Comparison of ENCODE assay signal across 1 fruit fly cellular context in genomic region chr2L:20148368-20148767, dm6.
TF ChIP-seq lines count a peak whose summit lies in the region.

No protein-coding gene starts in this region.

TF ChIP-seq in whole organism, embryonic, 481 proteins besides CTCF, POLR2A, EP300 and RAD21 (continued from another document and continues in another):
- TF ChIP-seq chm (GFP tag; IDR thresholded peaks at IDR 0.05; lab: Robert Waterston, UW), result peak; percentile 19
- TF ChIP-seq CG15011 (GFP tag; optimal IDR thresholded peaks at IDR 0.05; lab: Kevin White, UChicago), result no peak
- TF ChIP-seq Ets65A (GFP tag; lab: Kevin White, UChicago), result peak; percentile 81
- 0 out of 2 replicates have a peak, but pooled peaks have one; percentile 10 for TF ChIP-seq Adf1 (GFP tag; IDR thresholded peaks at IDR 0.05; lab: Robert Waterston, UW)
- peak; percentile 97 for TF ChIP-seq Neu2 (GFP tag; optimal IDR thresholded peaks at IDR 0.05; lab: Kevin White, UChicago; ENCODE audit: borderline replicate concordance)
- TF ChIP-seq CG12391 (tag; optimal IDR thresholded peaks at IDR 0.05; lab: Kevin White, UChicago), result no peak
- TF ChIP-seq CG7963 (GFP tag; IDR thresholded peaks at IDR 0.05; lab: Robert Waterston, UW; ENCODE audit: partially characterized antibody), result 0 out of 3 replicates have a peak, but pooled peaks have one; percentile 37
- no peak for TF ChIP-seq Bteb2 (GFP tag; optimal IDR thresholded peaks at IDR 0.05; lab: Kevin White, UChicago)
- TF ChIP-seq CG6791 (GFP tag; IDR thresholded peaks at IDR 0.05; lab: Robert Waterston, UW; ENCODE audit: partially characterized antibody), result peak; percentile 79
- TF ChIP-seq ci (GFP tag; IDR thresholded peaks at IDR 0.05; lab: Robert Waterston, UW), result peak; percentile 76
- peak; percentile 40 for TF ChIP-seq CG11504 (tag; optimal IDR thresholded peaks at IDR 0.05; lab: Kevin White, UChicago)
- TF ChIP-seq CG10543 (GFP tag; optimal IDR thresholded peaks at IDR 0.05; lab: Kevin White, UChicago), result no peak
- 0 out of 2 replicates have a peak, but pooled peaks have one; percentile 23 for TF ChIP-seq CG16779 (GFP tag; IDR thresholded peaks at IDR 0.05; lab: Robert Waterston, UW)
- no peak for TF ChIP-seq Aef1 (GFP tag; IDR thresholded peaks at IDR 0.05; lab: Robert Waterston, UW)
- no peak for TF ChIP-seq CG7839 (tag; optimal IDR thresholded peaks at IDR 0.05; lab: Kevin White, UChicago)
- TF ChIP-seq emc (GFP tag; optimal IDR thresholded peaks at IDR 0.05; lab: Kevin White, UChicago), result no peak
- peak; percentile 1 for TF ChIP-seq pb (GFP tag; optimal IDR thresholded peaks at IDR 0.05; lab: Kevin White, UChicago)
- TF ChIP-seq so (GFP tag; IDR thresholded peaks at IDR 0.05; lab: Robert Waterston, UW), result no peak
- TF ChIP-seq Deaf1 (tag; optimal IDR thresholded peaks at IDR 0.05; lab: Kevin White, UChicago), result peak; percentile 36
- no peak for TF ChIP-seq ase (GFP tag; IDR thresholded peaks at IDR 0.05; lab: Robert Waterston, UW)
- peak; percentile 97 for TF ChIP-seq CG33213 (GFP tag; optimal IDR thresholded peaks at IDR 0.05; lab: Kevin White, UChicago)
- TF ChIP-seq CG34224 (GFP tag; IDR thresholded peaks at IDR 0.05; lab: Robert Waterston, UW; ENCODE audit: partially characterized antibody), result peak; percentile 51; the same call in 2 of the 3 replicates
- peak; percentile 69 for TF ChIP-seq Bgb (GFP tag; IDR thresholded peaks at IDR 0.05; lab: Robert Waterston, UW; ENCODE audit: partially characterized antibody)
- peak; percentile 39 for TF ChIP-seq tna (GFP tag; IDR thresholded peaks at IDR 0.05; lab: Robert Waterston, UW; ENCODE audit: partially characterized antibody)
- peak; percentile 47; the same call in 2 of the 3 replicates for TF ChIP-seq Dbx (GFP tag; IDR thresholded peaks at IDR 0.05; lab: Robert Waterston, UW)
- TF ChIP-seq CG1832 (GFP tag; optimal IDR thresholded peaks at IDR 0.05; lab: Kevin White, UChicago), result no peak
- TF ChIP-seq CG4617 (GFP tag; optimal IDR thresholded peaks at IDR 0.05; lab: Kevin White, UChicago; ENCODE audit: borderline replicate concordance), result no peak
- peak; percentile 60 for TF ChIP-seq CG14710 (tag; optimal IDR thresholded peaks at IDR 0.05; lab: Kevin White, UChicago)
- TF ChIP-seq NFAT (GFP tag; IDR thresholded peaks at IDR 0.05; lab: Robert Waterston, UW), result peak; percentile 77
- no peak for TF ChIP-seq CG12219 (GFP tag; optimal IDR thresholded peaks at IDR 0.05; lab: Kevin White, UChicago)
- TF ChIP-seq E2f2 (GFP tag; IDR thresholded peaks at IDR 0.05; lab: Robert Waterston, UW), result peak; percentile 100
- no peak for TF ChIP-seq gem (tag; optimal IDR thresholded peaks at IDR 0.05; lab: Kevin White, UChicago)
- TF ChIP-seq nerfin-2 (GFP tag; IDR thresholded peaks at IDR 0.05; lab: Robert Waterston, UW; ENCODE audit: partially characterized antibody), result no peak; the same call in 1 of the 2 replicates
- TF ChIP-seq CG6854 (GFP tag; optimal IDR thresholded peaks at IDR 0.05; lab: Kevin White, UChicago), result no peak
- TF ChIP-seq Rx (GFP tag; IDR thresholded peaks at IDR 0.05; lab: Robert Waterston, UW), result peak; percentile 30; the same call in 1 of the 2 replicates
- peak; percentile 38 for TF ChIP-seq BEAF-32 (GFP tag; optimal IDR thresholded peaks at IDR 0.05; lab: Kevin White, UChicago)
- no peak for TF ChIP-seq CG33557 (GFP tag; optimal IDR thresholded peaks at IDR 0.05; lab: Kevin White, UChicago)
- peak; percentile 47; the same call in 1 of the 2 replicates for TF ChIP-seq slbo (GFP tag; IDR thresholded peaks at IDR 0.05; lab: Robert Waterston, UW)
- peak; percentile 24; the same call in 1 of the 2 replicates for TF ChIP-seq sna (GFP tag; IDR thresholded peaks at IDR 0.05; lab: Robert Waterston, UW; ENCODE audit: partially characterized antibody)
- TF ChIP-seq Opbp (GFP tag; IDR thresholded peaks at IDR 0.05; lab: Robert Waterston, UW; ENCODE audit: partially characterized antibody), result peak; percentile 81
- peak; percentile 46 for TF ChIP-seq CG8290 (GFP tag; optimal IDR thresholded peaks at IDR 0.05; lab: Kevin White, UChicago)
- TF ChIP-seq CG8290 (tag; optimal IDR thresholded peaks at IDR 0.05; lab: Kevin White, UChicago), result peak; percentile 33 to 79
- TF ChIP-seq CG8924 (tag; optimal IDR thresholded peaks at IDR 0.05; lab: Kevin White, UChicago), result no peak
- peak; percentile 98 for TF ChIP-seq Dp (GFP tag; optimal IDR thresholded peaks at IDR 0.05; lab: Kevin White, UChicago)
- TF ChIP-seq CG11696 (GFP tag; IDR thresholded peaks at IDR 0.05; lab: Robert Waterston, UW), result no peak
- peak; percentile 62 for TF ChIP-seq HLHmδ (GFP tag; optimal IDR thresholded peaks at IDR 0.05; lab: Kevin White, UChicago)
- peak; percentile 76 for TF ChIP-seq bbx (GFP tag; IDR thresholded peaks at IDR 0.05; lab: Robert Waterston, UW; ENCODE audit: partially characterized antibody)
- peak; percentile 39; the same call in 1 of the 2 replicates for TF ChIP-seq CG32532 (GFP tag; IDR thresholded peaks at IDR 0.05; lab: Robert Waterston, UW)
- peak; percentile 85 for TF ChIP-seq Med (GFP tag; lab: Kevin White, UChicago)
- 0 out of 2 replicates have a peak, but pooled peaks have one; percentile 7 for TF ChIP-seq CG17612 (GFP tag; IDR thresholded peaks at IDR 0.05; lab: Robert Waterston, UW)
- TF ChIP-seq H2.0 (GFP tag; IDR thresholded peaks at IDR 0.05; lab: Robert Waterston, UW), result peak; percentile 4; the same call in 1 of the 2 replicates
- TF ChIP-seq zen (tag; optimal IDR thresholded peaks at IDR 0.05; lab: Kevin White, UChicago), result peak; percentile 19
- TF ChIP-seq ranshi (GFP tag; IDR thresholded peaks at IDR 0.05; lab: Robert Waterston, UW), result peak; percentile 51; the same call in 1 of the 2 replicates
- TF ChIP-seq abd-A (tag; optimal IDR thresholded peaks at IDR 0.05; lab: Kevin White, UChicago), result no peak
- no peak for TF ChIP-seq croc (GFP tag; conservative IDR thresholded peaks at IDR 0.05; lab: Robert Waterston, UW)
- 0 out of 2 replicates have a peak, but pooled peaks have one; percentile 8 for TF ChIP-seq ham (GFP tag; IDR thresholded peaks at IDR 0.05; lab: Robert Waterston, UW)
- 0 out of 2 replicates have a peak, but pooled peaks have one; percentile 13 for TF ChIP-seq E2f1 (GFP tag; IDR thresholded peaks at IDR 0.05; lab: Robert Waterston, UW)
- no peak for TF ChIP-seq Usf (GFP tag; optimal IDR thresholded peaks at IDR 0.05; lab: Kevin White, UChicago)
- TF ChIP-seq ash1 (GFP tag; optimal IDR thresholded peaks at IDR 0.05; lab: Kevin White, UChicago), result no peak
- peak; percentile 21; the same call in 1 of the 2 replicates for TF ChIP-seq onecut (GFP tag; IDR thresholded peaks at IDR 0.05; lab: Robert Waterston, UW)
- TF ChIP-seq run (tag; optimal IDR thresholded peaks at IDR 0.05; lab: Kevin White, UChicago), result no peak
- TF ChIP-seq CG17829 (tag; optimal IDR thresholded peaks at IDR 0.05; lab: Kevin White, UChicago), result peak; percentile 9
- TF ChIP-seq CG9932 (GFP tag; IDR thresholded peaks at IDR 0.05; lab: Robert Waterston, UW), result peak; percentile 23; the same call in 1 of the 2 replicates
- peak; percentile 63 for TF ChIP-seq CG1603 (tag; optimal IDR thresholded peaks at IDR 0.05; lab: Kevin White, UChicago)
- TF ChIP-seq CG2116 (GFP tag; optimal IDR thresholded peaks at IDR 0.05; lab: Kevin White, UChicago), result peak; percentile 17
- TF ChIP-seq CG12659 (GFP tag; optimal IDR thresholded peaks at IDR 0.05; lab: Kevin White, UChicago), result peak; percentile 36
- TF ChIP-seq sens (GFP tag; lab: Kevin White, UChicago), result peak; percentile 67
- 0 out of 2 replicates have a peak, but pooled peaks have one; percentile 6 for TF ChIP-seq al (GFP tag; IDR thresholded peaks at IDR 0.05; lab: Robert Waterston, UW)
- peak; percentile 95 for TF ChIP-seq CG9797 (GFP tag; optimal IDR thresholded peaks at IDR 0.05; lab: Kevin White, UChicago)
- peak; percentile 54 for TF ChIP-seq Elba2 (GFP tag; optimal IDR thresholded peaks at IDR 0.05; lab: Kevin White, UChicago)
- peak; percentile 27 for TF ChIP-seq lab (GFP tag; optimal IDR thresholded peaks at IDR 0.05; lab: Kevin White, UChicago)
- TF ChIP-seq CG2199 (GFP tag; IDR thresholded peaks at IDR 0.05; lab: Robert Waterston, UW), result peak; percentile 95
- TF ChIP-seq HLH4C (GFP tag; IDR thresholded peaks at IDR 0.05; lab: Robert Waterston, UW; ENCODE audit: partially characterized antibody), result peak; percentile 15; the same call in 1 of the 3 replicates
- TF ChIP-seq dpn (GFP tag; optimal IDR thresholded peaks at IDR 0.05; lab: Kevin White, UChicago), result peak in 1 of 2 experiments; percentile 12
- 0 out of 2 replicates have a peak, but pooled peaks have one; percentile 8 for TF ChIP-seq CG31441 (GFP tag; IDR thresholded peaks at IDR 0.05; lab: Robert Waterston, UW)
- TF ChIP-seq gfzf (GFP tag; optimal IDR thresholded peaks at IDR 0.05; lab: Kevin White, UChicago), result peak; percentile 89
- TF ChIP-seq CG34422 (GFP tag; IDR thresholded peaks at IDR 0.05; lab: Robert Waterston, UW), result 0 out of 3 replicates have a peak, but pooled peaks have one; percentile 28
- peak; percentile 65 for TF ChIP-seq vvl (GFP tag; IDR thresholded peaks at IDR 0.05; lab: Robert Waterston, UW)
- no peak for TF ChIP-seq CG4328 (GFP tag; optimal IDR thresholded peaks at IDR 0.05; lab: Kevin White, UChicago)
- peak; percentile 87 for TF ChIP-seq Jarid2 (GFP tag; optimal IDR thresholded peaks at IDR 0.05; lab: Kevin White, UChicago)
- peak; percentile 40; the same call in 1 of the 3 replicates for TF ChIP-seq CG11456 (GFP tag; IDR thresholded peaks at IDR 0.05; lab: Robert Waterston, UW)
- no peak for TF ChIP-seq trh (GFP tag; optimal IDR thresholded peaks at IDR 0.05; lab: Kevin White, UChicago)
- no peak for TF ChIP-seq CG4282 (GFP tag; optimal IDR thresholded peaks at IDR 0.05; lab: Kevin White, UChicago)
- TF ChIP-seq NC2α (GFP tag; optimal IDR thresholded peaks at IDR 0.05; lab: Kevin White, UChicago), result peak; percentile 65
- no peak for TF ChIP-seq CG3281 (GFP tag; optimal IDR thresholded peaks at IDR 0.05; lab: Kevin White, UChicago)
- TF ChIP-seq CG4854 (GFP tag; optimal IDR thresholded peaks at IDR 0.05; lab: Kevin White, UChicago), result no peak
- TF ChIP-seq Ada2b (GFP tag; IDR thresholded peaks at IDR 0.05; lab: Robert Waterston, UW), result no peak
- TF ChIP-seq jigr1 (GFP tag; IDR thresholded peaks at IDR 0.05; lab: Robert Waterston, UW), result no peak
- no peak for TF ChIP-seq Dad (GFP tag; optimal IDR thresholded peaks at IDR 0.05; lab: Kevin White, UChicago)
- TF ChIP-seq Sry-δ (GFP tag; optimal IDR thresholded peaks at IDR 0.05; lab: Kevin White, UChicago), result no peak
- peak; percentile 50; the same call in 2 of the 3 replicates for TF ChIP-seq otp (GFP tag; IDR thresholded peaks at IDR 0.05; lab: Robert Waterston, UW)
- TF ChIP-seq trem (tag; optimal IDR thresholded peaks at IDR 0.05; lab: Kevin White, UChicago), result peak; percentile 44
- TF ChIP-seq NfI (GFP tag; optimal IDR thresholded peaks at IDR 0.05; lab: Kevin White, UChicago), result peak; percentile 15
- no peak for TF ChIP-seq bowl (GFP tag; IDR thresholded peaks at IDR 0.05; lab: Robert Waterston, UW)
- peak; percentile 16; the same call in 1 of the 2 replicates for TF ChIP-seq lmd (GFP tag; IDR thresholded peaks at IDR 0.05; lab: Robert Waterston, UW)
- peak; percentile 30; the same call in 1 of the 2 replicates for TF ChIP-seq sob (GFP tag; IDR thresholded peaks at IDR 0.05; lab: Robert Waterston, UW)
- peak; percentile 93 for TF ChIP-seq stwl (tag; optimal IDR thresholded peaks at IDR 0.05; lab: Kevin White, UChicago)
- peak; percentile 58; the same call in 2 of the 3 replicates for TF ChIP-seq knrl (GFP tag; IDR thresholded peaks at IDR 0.05; lab: Robert Waterston, UW; ENCODE audit: partially characterized antibody)
- peak; percentile 8; the same call in 1 of the 2 replicates for TF ChIP-seq Drgx (GFP tag; IDR thresholded peaks at IDR 0.05; lab: Robert Waterston, UW)
- TF ChIP-seq CHES-1-like (GFP tag; optimal IDR thresholded peaks at IDR 0.05; lab: Kevin White, UChicago), result no peak
- peak; percentile 8; the same call in 1 of the 3 replicates for TF ChIP-seq CG14860 (GFP tag; IDR thresholded peaks at IDR 0.05; lab: Robert Waterston, UW; ENCODE audit: partially characterized antibody)
- no peak for TF ChIP-seq CG18262 (tag; optimal IDR thresholded peaks at IDR 0.05; lab: Kevin White, UChicago)
- TF ChIP-seq CG42726 (GFP tag; IDR thresholded peaks at IDR 0.05; lab: Robert Waterston, UW; ENCODE audit: partially characterized antibody), result peak; percentile 66; the same call in 1 of the 2 replicates
- TF ChIP-seq CG4730 (GFP tag; IDR thresholded peaks at IDR 0.05; lab: Robert Waterston, UW), result peak; percentile 21; the same call in 1 of the 2 replicates
- TF ChIP-seq chinmo (GFP tag; IDR thresholded peaks at IDR 0.05; lab: Robert Waterston, UW; ENCODE audit: partially characterized antibody), result peak; percentile 81; the same call in 1 of the 4 replicates
- peak; percentile 25 for TF ChIP-seq CG2712 (tag; optimal IDR thresholded peaks at IDR 0.05; lab: Kevin White, UChicago)
- no peak for TF ChIP-seq Hr3 (GFP tag; optimal IDR thresholded peaks at IDR 0.05; lab: Kevin White, UChicago)
- peak; percentile 45 for TF ChIP-seq Dref (GFP tag; IDR thresholded peaks at IDR 0.05; lab: Robert Waterston, UW)
- no peak for TF ChIP-seq gsb (GFP tag; IDR thresholded peaks at IDR 0.05; lab: Robert Waterston, UW)
- TF ChIP-seq z (GFP tag; IDR thresholded peaks at IDR 0.05; lab: Robert Waterston, UW), result no peak
- TF ChIP-seq Doc3 (GFP tag; IDR thresholded peaks at IDR 0.05; lab: Robert Waterston, UW; ENCODE audit: partially characterized antibody), result peak; percentile 31; the same call in 1 of the 3 replicates
- TF ChIP-seq CoRest (tag; optimal IDR thresholded peaks at IDR 0.05; lab: Kevin White, UChicago), result peak; percentile 19
- TF ChIP-seq oc (tag; optimal IDR thresholded peaks at IDR 0.05; lab: Kevin White, UChicago), result peak; percentile 17
- peak; percentile 8 for TF ChIP-seq nmo (GFP tag; optimal IDR thresholded peaks at IDR 0.05; lab: Kevin White, UChicago)
- peak; percentile 7; the same call in 1 of the 3 replicates for TF ChIP-seq Optix (GFP tag; IDR thresholded peaks at IDR 0.05; lab: Robert Waterston, UW)
- 0 out of 3 replicates have a peak, but pooled peaks have one; percentile 51 for TF ChIP-seq C15 (GFP tag; IDR thresholded peaks at IDR 0.05; lab: Robert Waterston, UW)
- peak; percentile 19 for TF ChIP-seq CG13894 (tag; optimal IDR thresholded peaks at IDR 0.05; lab: Kevin White, UChicago)
- no peak for TF ChIP-seq CG6689 (GFP tag; IDR thresholded peaks at IDR 0.05; lab: Robert Waterston, UW)
- TF ChIP-seq Hey (tag; optimal IDR thresholded peaks at IDR 0.05; lab: Kevin White, UChicago), result no peak
- peak; percentile 26 for TF ChIP-seq cad (GFP tag; optimal IDR thresholded peaks at IDR 0.05; lab: Kevin White, UChicago)
- TF ChIP-seq CG5953 (GFP tag; IDR thresholded peaks at IDR 0.05; lab: Robert Waterston, UW), result peak; percentile 59; the same call in 1 of the 2 replicates
- TF ChIP-seq bcd (GFP tag; optimal IDR thresholded peaks at IDR 0.05; lab: Kevin White, UChicago), result peak; percentile 4
- peak; percentile 59 for TF ChIP-seq NC2β (GFP tag; optimal IDR thresholded peaks at IDR 0.05; lab: Kevin White, UChicago)
